Fruit fly (Drosophila melanogaster): ENCODE data around the gene Dh44.
"Not testable (repeated sequence)": the region's sequence is repeated elsewhere in the genome, so short reads cannot be mapped to it uniquely, and the experiment has no call there.

Gene Dh44

dm6 chr3R:9683064-9683682 is 45.2 kb downstream of the Dh44 start:
- no peak for TF ChIP-seq net (GFP tag; optimal IDR thresholded peaks at IDR 0.05)
- TF ChIP-seq CG11762 (GFP tag; optimal IDR thresholded peaks at IDR 0.05; ENCODE audit: insufficient read depth), result no peak
- no peak for TF ChIP-seq Hr39 (GFP tag; optimal IDR thresholded peaks at IDR 0.05)
- TF ChIP-seq acj6 (GFP tag; optimal IDR thresholded peaks at IDR 0.05), result no peak
- no peak for TF ChIP-seq CG10631 (GFP tag; optimal IDR thresholded peaks at IDR 0.05)
- TF ChIP-seq CG6808 (GFP tag; optimal IDR thresholded peaks at IDR 0.05), result no peak
- peak; percentile 94 for TF ChIP-seq svp (GFP tag)
- TF ChIP-seq Hr4 (GFP tag; optimal IDR thresholded peaks at IDR 0.05), result no peak

- peak; percentile 11 for TF ChIP-seq Eip78C (GFP tag)
- TF ChIP-seq CG15336 (GFP tag; IDR thresholded peaks at IDR 0.05), result no peak
- TF ChIP-seq svp (GFP tag), result peak; percentile 93
Measured at dm6 chr3R:9684125-9684524, 46.1 kb downstream of the Dh44 start, which contains the start of gene CG9444. TSS of gene CG9444 (minus strand) at chr3R:9684264.

dm6 chr3R:9685376-9685775 is 47.4 kb downstream of the Dh44 start, which contains the start of the genes eca and CG18542:
TSS of gene eca (minus strand) at chr3R:9685476.
TSS of gene CG18542 (plus strand) at chr3R:9685760.
- TF ChIP-seq vri (GFP tag; optimal IDR thresholded peaks at IDR 0.05); acj6 (GFP tag; optimal IDR thresholded peaks at IDR 0.05); CG8119 (GFP tag; IDR thresholded peaks at IDR 0.05): not testable (repeated sequence)

- TF ChIP-seq Sox15, fkh, spab (GFP tag; optimal IDR thresholded peaks at IDR 0.05): not testable (repeated sequence)
Measured at dm6 chr3R:9692675-9693129, 54.7 kb downstream of the Dh44 start, which contains the start of the genes Unc-115b, p24-2 and CG32939. TSS of gene Unc-115b (minus strand) at chr3R:9692775. TSS of gene p24-2 (minus strand) at chr3R:9692794. TSS of gene CG32939 (plus strand) at chr3R:9693079.

- TF ChIP-seq vri (GFP tag; optimal IDR thresholded peaks at IDR 0.05) (no peak), spab (GFP tag; optimal IDR thresholded peaks at IDR 0.05) (no peak), eg (GFP tag; IDR thresholded peaks at IDR 0.05) (no peak), dac (GFP tag; optimal IDR thresholded peaks at IDR 0.05) (no peak), Eip75B (GFP tag; optimal IDR thresholded peaks at IDR 0.05) (no peak), Eip78C (GFP tag) (no peak), Ets21C (GFP tag; optimal IDR thresholded peaks at IDR 0.05) (no peak), svp (GFP tag) (no peak), CG11902 (GFP tag; optimal IDR thresholded peaks at IDR 0.05) (no peak), fd85E (GFP tag; optimal IDR thresholded peaks at IDR 0.05) (no peak), Met (GFP tag; optimal IDR thresholded peaks at IDR 0.05) (no peak), Smox (GFP tag; optimal IDR thresholded peaks at IDR 0.05) (no peak), CG6854 (GFP tag; optimal IDR thresholded peaks at IDR 0.05) (no peak), CG6808 (GFP tag; optimal IDR thresholded peaks at IDR 0.05) (no peak), CG8119 (GFP tag; IDR thresholded peaks at IDR 0.05) (no peak), Hr38 (GFP tag; optimal IDR thresholded peaks at IDR 0.05) (no peak), Eip93F (GFP tag; optimal IDR thresholded peaks at IDR 0.05) (no peak)
Measured at dm6 chr3R:9694999-9695398, 57.0 kb downstream of the Dh44 start.
